Fruit fly (Drosophila melanogaster) whole organism, prepupa: ENCODE data around the gene sqd.

Source experiments
- Blimp-1 ChIP-seq: fragments of 200-800 bp; sonication (Bioruptor generic); optimal IDR thresholded peaks from 3 replicates; lab custom pipeline; 2017; ENCODE audit warnings: missing biosample characterization, missing genetic modification characterization, mild to moderate bottlenecking, moderate library complexity, missing genetic modification reagents
- CG10631 ChIP-seq: fragments of 200-800 bp; sonication (Bioruptor generic); optimal IDR thresholded peaks from 2 replicates; lab custom pipeline; 2016; ENCODE audit warnings: missing biosample characterization, missing genetic modification characterization
- CG11294 ChIP-seq: fragments of 200-800 bp; sonication (Bioruptor generic); IDR thresholded peaks from 2 replicates; pipeline ENCODE4 v1.3.6; 2022; ENCODE audit warnings: missing biosample characterization, missing genetic modification characterization
- CG11902 ChIP-seq: fragments of 200-800 bp; sonication (Bioruptor generic); optimal IDR thresholded peaks from 3 replicates; lab custom pipeline; 2016; ENCODE audit warnings: missing biosample characterization, missing genetic modification characterization
- CG15336 ChIP-seq: fragments of 200-800 bp; sonication (Bioruptor generic); IDR thresholded peaks from 2 replicates; pipeline ENCODE4 v1.3.6; 2022; ENCODE audit warnings: missing biosample characterization, missing genetic modification characterization
- CG1621 ChIP-seq: fragments of 200-800 bp; sonication (Bioruptor generic); optimal IDR thresholded peaks from 3 replicates; lab custom pipeline; 2018; ENCODE audit warnings: missing biosample characterization, mild to moderate bottlenecking, missing genetic modification characterization
- CG16779 ChIP-seq: fragments of 200-800 bp; sonication (Bioruptor generic); optimal IDR thresholded peaks from 3 replicates; lab custom pipeline; 2017; ENCODE audit warnings: missing biosample characterization, mild to moderate bottlenecking, missing genetic modification characterization
- CG3032 ChIP-seq: fragments of 200-800 bp; optimal IDR thresholded peaks from 2 replicates; lab custom pipeline; 2019; ENCODE audit warnings: missing biosample characterization, mild to moderate bottlenecking, missing genetic modification characterization, moderate library complexity
- CG31627 ChIP-seq: fragments of 200-800 bp; sonication (Bioruptor generic); optimal IDR thresholded peaks from 3 replicates; lab custom pipeline; 2016; ENCODE audit warnings: missing biosample characterization, missing genetic modification characterization
- CG32006 ChIP-seq: fragments of 200-800 bp; sonication (Bioruptor generic); optimal IDR thresholded peaks from 3 replicates; lab custom pipeline; 2017; ENCODE audit warnings: missing biosample characterization, mild to moderate bottlenecking, missing genetic modification characterization
- CG3919 ChIP-seq: fragments of 200-800 bp; sonication (Bioruptor generic); optimal IDR thresholded peaks from 3 replicates; lab custom pipeline; 2016; ENCODE audit warnings: missing biosample characterization, missing genetic modification characterization
- CG4318 ChIP-seq: fragments of 200-800 bp; sonication (Bioruptor generic); optimal IDR thresholded peaks from 3 replicates; lab custom pipeline; 2017; ENCODE audit warnings: missing biosample characterization, mild to moderate bottlenecking, missing genetic modification characterization
- CG6163 ChIP-seq: fragments of 200-800 bp; sonication (Bioruptor generic); IDR thresholded peaks from 3 replicates; pipeline ENCODE4 v1.3.6; 2022; ENCODE audit warnings: missing biosample characterization, missing genetic modification characterization
- CG6276 ChIP-seq: fragments of 200-800 bp; sonication (Bioruptor generic); optimal IDR thresholded peaks from 2 replicates; lab custom pipeline; 2017; ENCODE audit warnings: missing biosample characterization, mild to moderate bottlenecking, missing genetic modification characterization
- CG6792 ChIP-seq: fragments of 200-800 bp; sonication (Bioruptor generic); optimal IDR thresholded peaks from 3 replicates; lab custom pipeline; 2016; ENCODE audit warnings: missing biosample characterization, missing genetic modification characterization
- CG6808 ChIP-seq: fragments of 200-800 bp; sonication (Bioruptor generic); optimal IDR thresholded peaks from 3 replicates; lab custom pipeline; 2017; ENCODE audit warnings: missing biosample characterization, missing genetic modification characterization, mild to moderate bottlenecking, moderate library complexity, missing genetic modification reagents
- CG6854 ChIP-seq: fragments of 200-800 bp; sonication (Bioruptor generic); optimal IDR thresholded peaks from 2 replicates; lab custom pipeline; 2017; ENCODE audit warnings: missing biosample characterization, mild to moderate bottlenecking, missing genetic modification characterization
- CG7368 ChIP-seq: fragments of 200-800 bp; sonication (Bioruptor generic); optimal IDR thresholded peaks from 3 replicates; lab custom pipeline; 2016; ENCODE audit warnings: missing biosample characterization, missing genetic modification characterization
- CG8632 ChIP-seq: fragments of 200-800 bp; sonication (Bioruptor generic); optimal IDR thresholded peaks from 3 replicates; lab custom pipeline; 2016; ENCODE audit warnings: missing biosample characterization, missing genetic modification characterization
- Eip75B ChIP-seq: fragments of 200-800 bp; sonication (Bioruptor generic); optimal IDR thresholded peaks from 3 replicates; lab custom pipeline; 2016; ENCODE audit warnings: missing biosample characterization, missing genetic modification characterization
- Eip93F ChIP-seq: fragments of 200-800 bp; sonication (Bioruptor generic); optimal IDR thresholded peaks from 2 replicates; lab custom pipeline; 2016; ENCODE audit warnings: missing biosample characterization, mild to moderate bottlenecking, missing genetic modification characterization
- Ets96B ChIP-seq: fragments of 200-800 bp; optimal IDR thresholded peaks from 2 replicates; lab custom pipeline; 2019; ENCODE audit warnings: missing biosample characterization, mild to moderate bottlenecking, missing genetic modification characterization, moderate library complexity
- Hr39 ChIP-seq: fragments of 200-800 bp; sonication (Bioruptor generic); optimal IDR thresholded peaks from 2 replicates; lab custom pipeline; 2016; ENCODE audit warnings: missing biosample characterization, missing genetic modification characterization
- Hr4 ChIP-seq: fragments of 200-800 bp; sonication (Bioruptor generic); optimal IDR thresholded peaks from 3 replicates; lab custom pipeline; 2016; ENCODE audit warnings: missing biosample characterization, missing genetic modification characterization
- Lpt ChIP-seq: fragments of 200-800 bp; sonication (Bioruptor generic); optimal IDR thresholded peaks from 3 replicates; lab custom pipeline; 2016; ENCODE audit warnings: missing biosample characterization, missing genetic modification characterization
- Met ChIP-seq: fragments of 200-800 bp; sonication (Bioruptor generic); optimal IDR thresholded peaks from 3 replicates; lab custom pipeline; 2016; ENCODE audit warnings: missing biosample characterization, missing genetic modification characterization
- OdsH ChIP-seq: fragments of 200-800 bp; sonication (Bioruptor generic); optimal IDR thresholded peaks from 3 replicates; lab custom pipeline; 2016; ENCODE audit warnings: missing biosample characterization, missing genetic modification characterization
- Sox102F ChIP-seq: fragments of 200-800 bp; sonication (Bioruptor generic); optimal IDR thresholded peaks from 2 replicates; lab custom pipeline; 2016; ENCODE audit warnings: missing biosample characterization, mild to moderate bottlenecking, missing genetic modification characterization
- Sox15 ChIP-seq: fragments of 200-800 bp; sonication (Bioruptor generic); optimal IDR thresholded peaks from 3 replicates; lab custom pipeline; 2016; ENCODE audit warnings: missing biosample characterization, missing genetic modification characterization
- achi ChIP-seq: fragments of 200-800 bp; sonication (Bioruptor generic); optimal IDR thresholded peaks from 3 replicates; lab custom pipeline; 2016; ENCODE audit warnings: missing biosample characterization, missing genetic modification characterization
- acj6 ChIP-seq: fragments of 200-800 bp; sonication (Bioruptor generic); optimal IDR thresholded peaks from 3 replicates; lab custom pipeline; 2016; ENCODE audit warnings: missing biosample characterization, missing genetic modification characterization
- cyc ChIP-seq: fragments of 200-800 bp; sonication (Bioruptor generic); optimal IDR thresholded peaks from 3 replicates; lab custom pipeline; 2016; ENCODE audit warnings: missing biosample characterization, missing genetic modification characterization
- dac ChIP-seq: fragments of 200-800 bp; sonication (Bioruptor generic); optimal IDR thresholded peaks from 2 replicates; lab custom pipeline; 2017; ENCODE audit warnings: missing biosample characterization, mild to moderate bottlenecking, missing genetic modification characterization
- dsx ChIP-seq: fragments of 200-800 bp; optimal IDR thresholded peaks from 3 replicates; lab custom pipeline; 2019; ENCODE audit warnings: missing biosample characterization, mild to moderate bottlenecking, missing genetic modification characterization, moderate library complexity; ENCODE audit not compliant: poor library complexity, severe bottlenecking
- eg ChIP-seq: fragments of 200-800 bp; sonication (Bioruptor generic); IDR thresholded peaks from 3 replicates; pipeline ENCODE4 v1.3.6; 2022; ENCODE audit warnings: missing biosample characterization, missing genetic modification characterization
- esn ChIP-seq: fragments of 200-800 bp; sonication (Bioruptor generic); optimal IDR thresholded peaks from 2 replicates; lab custom pipeline; 2016; ENCODE audit warnings: missing biosample characterization, mild to moderate bottlenecking, missing genetic modification characterization, moderate library complexity
- lz ChIP-seq: fragments of 200-800 bp; sonication (Bioruptor generic); optimal IDR thresholded peaks from 3 replicates; lab custom pipeline; 2016; ENCODE audit warnings: missing biosample characterization, missing genetic modification characterization
- pdm3 ChIP-seq: fragments of 200-800 bp; sonication (Bioruptor generic); optimal IDR thresholded peaks from 3 replicates; lab custom pipeline; 2016; ENCODE audit warnings: missing biosample characterization, missing genetic modification characterization
- salr ChIP-seq, 2 experiments: fragments of 200-800 bp; sonication (Bioruptor generic); optimal IDR thresholded peaks; 3 replicates each; lab custom pipeline; 2016 to 2018; ENCODE audit warnings: missing biosample characterization in 2 of 2, missing genetic modification characterization in 2 of 2, mild to moderate bottlenecking in 1 of 2
- spab ChIP-seq: fragments of 200-800 bp; sonication (Bioruptor generic); optimal IDR thresholded peaks from 2 replicates; lab custom pipeline; 2017; ENCODE audit warnings: missing biosample characterization, mild to moderate bottlenecking, missing genetic modification characterization, missing genetic modification reagents
- topi ChIP-seq: fragments of 200-800 bp; sonication (Bioruptor generic); optimal IDR thresholded peaks from 3 replicates; lab custom pipeline; 2016; ENCODE audit warnings: missing biosample characterization, missing genetic modification characterization

The sqd gene

DNA sequence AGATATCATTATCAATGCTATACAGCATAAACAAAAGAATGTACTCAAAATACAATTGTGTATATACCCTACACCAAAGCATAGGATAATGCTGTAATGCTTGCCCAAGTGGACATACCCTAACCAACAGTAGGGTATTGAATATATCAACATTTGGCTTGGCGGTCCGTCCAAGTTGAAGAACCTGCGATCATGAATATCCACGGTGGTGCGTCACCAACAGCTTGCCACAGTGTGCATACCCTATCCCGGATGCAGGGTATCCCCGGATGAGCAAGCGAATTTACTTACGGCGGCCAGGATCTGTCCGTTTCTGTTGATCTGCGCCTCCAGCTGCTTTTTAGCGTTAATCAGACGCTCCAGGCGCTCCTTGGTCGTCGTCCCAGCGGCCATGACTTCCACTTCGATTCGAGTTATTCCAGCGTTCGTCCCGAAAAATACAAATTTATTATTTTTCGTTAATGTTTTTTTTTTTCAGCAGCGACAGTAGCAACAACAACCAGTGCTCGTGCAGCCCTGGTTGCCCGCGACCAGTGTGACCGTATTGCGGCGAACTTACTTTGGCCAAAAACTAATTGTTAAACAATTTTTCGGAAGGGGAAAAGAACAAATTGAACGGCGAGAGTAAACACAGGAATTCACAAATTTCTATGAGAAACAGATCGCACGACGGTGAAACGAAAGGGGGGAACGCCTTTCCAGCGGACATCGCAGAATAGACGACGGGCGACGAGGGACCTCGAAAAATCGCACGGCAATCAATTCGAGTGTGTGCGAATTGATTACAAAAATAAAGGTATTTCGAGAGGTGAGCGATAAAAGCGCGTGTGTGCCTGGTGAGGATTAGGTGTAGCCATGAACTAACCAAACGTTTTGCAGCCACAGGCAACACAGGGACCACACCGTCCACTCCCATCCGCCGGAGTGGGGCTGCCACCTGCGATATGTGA, 30.3 kb upstream of the sqd start, which contains the start of the genes Lkb1 and CG9588 (continued):
- peak; percentile 59 for TF ChIP-seq CG3032 (tag; lab: Kevin White, UChicago)
- peak; percentile 10 for TF ChIP-seq CG6276
- peak; percentile 85 for TF ChIP-seq CG31627 (GFP tag; lab: Kevin White, UChicago)
- peak; percentile 6 for TF ChIP-seq CG6854
- TF ChIP-seq acj6 (GFP tag; lab: Kevin White, UChicago), result peak; percentile 69
- TF ChIP-seq CG6792 (GFP tag; lab: Kevin White, UChicago), result peak; percentile 68
- peak; percentile 13 for TF ChIP-seq Blimp-1
- peak; percentile 41 for TF ChIP-seq CG6808 (GFP tag; lab: Kevin White, UChicago)
- TF ChIP-seq eg (GFP tag; lab: Robert Waterston, UW), result peak; percentile 92
- peak in 1 of 2 experiments; percentile 39 for TF ChIP-seq salr (GFP tag; optimal IDR thresholded peaks at IDR 0.05; lab: Kevin White, UChicago)

DNA sequence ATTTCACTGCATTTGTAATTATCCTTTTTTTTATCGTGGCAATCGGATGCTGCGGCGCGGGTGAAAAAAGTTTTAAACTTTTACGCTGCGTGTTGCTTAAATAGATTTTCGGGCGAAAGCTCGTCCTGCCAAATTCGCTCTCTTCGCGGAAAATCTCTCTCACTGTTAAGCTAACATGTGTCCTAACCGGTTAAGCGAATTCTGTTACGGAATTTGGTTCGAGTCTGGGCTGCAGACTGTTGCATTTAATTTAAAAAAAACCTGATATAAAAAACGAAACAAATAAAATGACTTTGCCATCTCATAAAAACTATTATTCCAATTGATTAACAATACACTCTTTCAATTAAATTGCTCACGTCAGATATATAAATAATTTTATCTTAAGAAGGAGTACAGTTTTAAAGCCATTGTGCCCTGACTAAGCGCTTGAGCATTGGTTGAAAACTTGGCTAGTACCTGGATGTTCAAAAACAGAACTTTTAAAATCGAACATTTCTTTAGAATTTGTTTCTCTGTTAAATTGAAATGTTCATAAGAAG, 28.5 kb upstream of the sqd start, which contains the start of gene Task6:
Task6 (minus strand) TSS at position 51 of the 542 bp plus-strand sequence.
- no peak for TF ChIP-seq CG15336
- TF ChIP-seq Hr4 (GFP tag; lab: Kevin White, UChicago), result no peak
- TF ChIP-seq Sox15 (GFP tag; lab: Kevin White, UChicago), result no peak
- no peak for TF ChIP-seq Eip75B (GFP tag; lab: Kevin White, UChicago)
- no peak for TF ChIP-seq dsx (GFP tag; lab: Kevin White, UChicago)
- no peak for TF ChIP-seq OdsH
- no peak for TF ChIP-seq topi (GFP tag; lab: Kevin White, UChicago)
- no peak for TF ChIP-seq CG32006
- TF ChIP-seq CG1621, result no peak
- no peak for TF ChIP-seq Ets96B
- no peak for TF ChIP-seq Met (GFP tag; lab: Kevin White, UChicago)
- no peak for TF ChIP-seq CG8632 (GFP tag; lab: Kevin White, UChicago)
- no peak for TF ChIP-seq CG6163 (GFP tag; lab: Robert Waterston, UW)
- no peak for TF ChIP-seq CG4318
- no peak for TF ChIP-seq Blimp-1
- no peak for TF ChIP-seq CG10631 (GFP tag; lab: Kevin White, UChicago)
- TF ChIP-seq CG31627 (GFP tag; lab: Kevin White, UChicago), result no peak
- TF ChIP-seq CG3032 (tag; lab: Kevin White, UChicago), result no peak
- no peak for TF ChIP-seq Eip93F (GFP tag; lab: Kevin White, UChicago)
- no peak for TF ChIP-seq spab (GFP tag; lab: Kevin White, UChicago)
- TF ChIP-seq, all 60 proteins: peak for 0

DNA sequence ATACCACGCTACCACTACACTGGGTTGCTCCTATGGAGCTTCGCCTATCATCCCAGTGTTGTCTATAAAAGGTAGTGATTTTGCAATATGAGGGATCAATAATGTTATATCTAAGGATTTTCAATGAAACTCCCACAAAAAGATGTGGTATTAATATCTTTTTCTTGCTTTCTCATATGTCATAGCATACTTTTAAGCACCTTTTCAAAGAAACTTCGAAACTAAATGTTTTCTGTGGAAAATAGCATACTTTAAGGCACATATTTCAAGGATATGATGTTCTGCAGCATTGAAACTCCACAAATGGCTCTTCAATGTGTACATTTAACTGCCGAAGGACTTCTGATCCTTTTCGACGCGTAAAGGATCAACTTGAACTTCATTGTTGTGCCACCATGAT, 26.8 kb upstream of the sqd start:
- TF ChIP-seq CG3032 (tag; lab: Kevin White, UChicago) (no peak), Met (GFP tag; lab: Kevin White, UChicago) (no peak), achi (GFP tag; lab: Kevin White, UChicago) (no peak), Eip75B (GFP tag; lab: Kevin White, UChicago) (no peak), CG31627 (GFP tag; lab: Kevin White, UChicago) (no peak), CG32006 (no peak), CG1621 (no peak), Lpt (GFP tag; lab: Kevin White, UChicago) (no peak), dac (no peak), lz (GFP tag; lab: Kevin White, UChicago) (no peak), Sox102F (no peak), topi (GFP tag; lab: Kevin White, UChicago) (no peak)

DNA sequence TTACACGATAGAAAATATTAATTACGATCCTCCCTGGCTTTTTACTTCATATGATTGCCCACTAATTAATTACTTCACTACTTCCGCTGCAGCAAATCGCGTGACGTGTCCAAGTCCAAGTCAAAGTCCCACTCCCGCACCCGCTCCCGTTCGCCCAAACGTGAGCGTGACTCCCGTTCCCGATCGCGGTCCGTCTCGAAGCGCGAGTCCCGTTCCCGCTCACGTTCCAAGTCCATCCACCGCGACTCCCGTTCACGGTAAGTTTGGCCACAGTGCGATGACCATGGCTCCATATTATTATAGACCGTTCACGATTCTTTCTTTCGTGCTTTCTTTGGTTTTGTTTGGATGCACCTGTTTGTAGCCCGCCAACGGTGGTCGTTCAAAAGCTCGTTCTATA, 19.9 kb upstream of the sqd start:
- TF ChIP-seq CG11294 (GFP tag; lab: Robert Waterston, UW) (no peak), CG7368 (GFP tag; lab: Kevin White, UChicago) (no peak), spab (GFP tag; lab: Kevin White, UChicago) (no peak), Eip75B (GFP tag; lab: Kevin White, UChicago) (no peak), CG16779 (tag; lab: Kevin White, UChicago) (no peak), CG15336 (no peak), cyc (no peak), Hr39 (GFP tag; lab: Kevin White, UChicago) (no peak), OdsH (no peak), lz (GFP tag; lab: Kevin White, UChicago) (no peak), CG3919 (no peak), CG8632 (GFP tag; lab: Kevin White, UChicago) (no peak), pdm3 (GFP tag; lab: Kevin White, UChicago) (no peak), Eip93F (GFP tag; lab: Kevin White, UChicago) (no peak), achi (GFP tag; lab: Kevin White, UChicago) (no peak), esn (GFP tag; lab: Kevin White, UChicago) (no peak), CG6276 (no peak), CG11902 (GFP tag; lab: Kevin White, UChicago) (no peak)
